Worm (Caenorhabditis elegans) whole organism, L4/young adult: ENCODE results near the gene snx-13.

ENCODE experiments used
- W03F9.2 ChIP-seq: fragments of 150-350 bp; optimal IDR thresholded peaks from 2 replicates; lab custom pipeline; 2014; ENCODE audit warnings: missing biosample characterization, missing genetic modification characterization
- dao-5 ChIP-seq: sonication (generic microtip); optimal IDR thresholded peaks from 2 replicates; lab custom pipeline; 2016; ENCODE audit warnings: missing genotype, missing genetic modification characterization, moderate library complexity, missing compliant biosample characterization
- him-1 ChIP-seq: sonication (generic microtip); optimal IDR thresholded peaks from 2 replicates; lab custom pipeline; 2016; ENCODE audit warnings: missing genotype, missing genetic modification reagents, missing genetic modification characterization, missing compliant biosample characterization

The snx-13 gene

ce11 chrIV:17108805-17109204 lies 21.6 kb upstream of the snx-13 start:
- no peak for TF ChIP-seq dao-5 (tag; lab: Kevin White, UChicago)
- TF ChIP-seq him-1, result no peak
- TF ChIP-seq W03F9.2, result no peak

ce11 chrIV:17108200-17108599 lies 21.0 kb upstream of the snx-13 start:
- TF ChIP-seq W03F9.2 (no peak), him-1 (no peak), dao-5 (tag; lab: Kevin White, UChicago) (no peak)

- TF ChIP-seq him-1 (no peak), W03F9.2 (no peak), dao-5 (tag; lab: Kevin White, UChicago) (no peak)
Observed at ce11 chrIV:17105578-17105977, 18.3 kb upstream of the snx-13 start.

DNA sequence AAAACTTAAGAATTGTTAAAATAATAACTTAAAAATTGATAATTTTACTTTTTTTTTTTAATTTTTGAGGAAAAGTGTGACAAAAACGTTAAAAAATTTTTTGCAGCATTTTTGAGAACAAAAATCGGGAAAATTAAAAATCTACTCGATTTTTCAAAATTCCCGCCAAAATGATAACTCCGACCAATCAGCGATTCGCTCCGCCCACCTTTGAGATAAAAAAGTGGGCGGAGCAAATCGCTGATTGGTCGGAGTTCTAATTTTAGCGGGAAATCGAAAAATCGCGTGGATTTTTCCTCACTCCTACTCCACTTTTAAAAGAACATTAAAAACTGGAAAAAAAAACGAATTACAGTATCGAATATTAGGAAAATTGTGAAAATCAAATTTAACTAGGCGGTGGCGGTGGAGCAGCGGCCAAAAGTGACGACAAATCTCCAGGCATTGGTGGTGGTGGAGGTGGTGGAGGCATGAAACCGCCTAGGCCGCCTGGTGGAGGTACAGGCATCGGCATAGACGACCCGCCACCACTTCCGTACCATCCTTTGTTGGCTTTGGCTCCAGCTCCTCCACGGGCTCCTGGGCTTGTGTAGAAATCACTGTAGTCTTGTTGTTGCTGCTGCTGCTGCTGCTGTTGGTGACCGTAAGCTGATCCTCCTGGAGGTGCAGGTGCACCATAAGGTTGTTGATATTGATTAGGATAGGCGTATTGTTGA lies 17.1 kb upstream of the snx-13 start:
- TF ChIP-seq him-1, result no peak
- no peak for TF ChIP-seq W03F9.2
- TF ChIP-seq dao-5 (tag; lab: Kevin White, UChicago), result no peak

DNA sequence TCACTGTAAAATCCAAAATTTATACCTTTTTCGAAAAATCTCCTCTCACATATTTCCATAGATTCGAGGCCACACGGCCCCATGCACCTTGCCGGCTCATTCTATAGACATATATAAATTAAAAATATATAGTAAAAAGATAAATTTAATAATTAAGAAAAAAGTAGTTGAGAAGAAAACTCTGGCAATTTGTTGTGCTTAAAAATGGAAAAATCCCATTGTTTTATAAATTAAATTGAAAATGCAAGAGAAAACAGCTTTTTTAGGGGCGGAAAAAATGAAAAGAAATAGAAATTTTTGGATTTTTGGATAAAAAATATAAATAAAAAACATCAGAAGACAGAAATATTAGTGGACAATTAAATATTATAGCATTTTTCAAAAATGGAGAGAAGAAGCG lies 16.4 kb upstream of the snx-13 start, which contains the start of gene Y116A8C.30:
Gene Y116A8C.30, minus strand, starts transcription at position 101 of the 400 bp plus-strand sequence.
- TF ChIP-seq dao-5 (tag; lab: Kevin White, UChicago) (no peak), him-1 (no peak), W03F9.2 (no peak)

- TF ChIP-seq dao-5 (tag; lab: Kevin White, UChicago) (no peak), W03F9.2 (no peak), him-1 (no peak)
Observed at ce11 chrIV:17103116-17103515, 15.9 kb upstream of the snx-13 start.

- TF ChIP-seq W03F9.2 (no peak), dao-5 (tag; lab: Kevin White, UChicago) (no peak), him-1 (no peak)
Observed at ce11 chrIV:17100628-17101338, 13.5 kb upstream of the snx-13 start.

ce11 chrIV:17100148-17100547 lies 12.9 kb upstream of the snx-13 start, which contains the start of gene bca-2:
Gene bca-2 (minus strand): TSS chrIV:17100248.
- no peak for TF ChIP-seq him-1
- no peak for TF ChIP-seq W03F9.2
- TF ChIP-seq dao-5 (tag; lab: Kevin White, UChicago), result no peak

DNA sequence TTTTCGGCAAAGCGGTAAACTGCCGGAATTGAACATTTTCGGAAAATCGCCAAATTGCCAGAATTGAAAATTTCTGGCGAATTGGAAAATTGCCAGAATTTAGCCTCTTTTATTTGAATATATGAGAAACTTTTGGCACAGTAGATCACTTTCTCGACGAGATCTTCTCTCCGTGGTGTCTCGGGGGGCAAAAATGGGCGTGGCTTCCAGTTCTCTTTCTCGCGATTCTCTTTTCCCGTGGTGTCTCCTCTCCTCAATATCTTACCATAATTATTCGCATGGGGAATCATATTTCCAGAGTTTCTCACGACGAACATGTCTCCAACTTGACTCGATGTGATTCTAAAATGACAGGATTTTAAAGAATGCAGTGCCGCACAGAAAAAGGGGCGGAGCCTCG lies 11.9 kb upstream of the snx-13 start:
- no peak for TF ChIP-seq W03F9.2
- no peak for TF ChIP-seq dao-5 (tag; lab: Kevin White, UChicago)
- no peak for TF ChIP-seq him-1

DNA sequence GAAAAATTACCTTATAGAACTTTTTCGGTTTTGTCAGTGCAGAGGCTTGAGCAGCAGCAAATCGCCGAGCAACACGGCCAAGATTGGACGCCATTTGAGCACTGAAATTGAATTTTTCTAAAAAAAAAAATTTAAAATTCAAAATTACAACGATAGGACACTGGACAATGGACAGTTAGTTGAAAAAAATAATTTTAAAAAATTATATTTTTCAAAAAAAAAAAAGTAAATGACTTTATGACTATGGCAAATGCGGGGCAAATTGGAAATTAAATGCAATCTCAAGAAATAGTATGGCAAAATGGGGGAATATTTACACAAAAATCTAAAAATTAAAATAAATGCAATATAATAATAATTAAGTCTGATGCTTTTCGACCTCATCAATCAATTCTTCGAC lies 8.9 kb upstream of the snx-13 start, which contains the start of gene Y116A8C.27:
Gene Y116A8C.27, minus strand, starts transcription at position 101 of the 400 bp plus-strand sequence.
- TF ChIP-seq dao-5 (tag; lab: Kevin White, UChicago) (no peak), W03F9.2 (no peak), him-1 (no peak)

DNA sequence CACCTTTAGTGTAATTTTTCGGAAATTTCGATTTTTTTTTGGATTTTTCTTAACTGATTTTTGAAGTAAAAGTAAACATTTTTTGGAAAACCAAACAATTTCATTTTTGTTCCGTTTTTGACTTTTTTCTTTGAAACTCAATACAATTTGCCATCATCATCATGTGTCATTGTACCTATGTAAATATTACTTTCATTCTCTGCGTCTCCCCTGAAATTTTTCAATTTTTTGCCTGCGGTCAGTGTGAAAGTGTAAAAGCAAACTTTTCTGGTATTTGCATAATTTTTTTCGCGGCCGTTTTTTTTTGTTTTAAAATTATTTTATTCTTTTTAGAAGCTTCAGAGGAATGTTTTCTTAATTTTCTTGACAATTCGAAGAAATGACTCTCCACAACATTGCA lies 6.5 kb upstream of the snx-13 start, which contains the start of gene Y116A8C.29:
Gene Y116A8C.29, plus strand, starts transcription at position 328 of the 400 bp plus-strand sequence.
- TF ChIP-seq W03F9.2 (no peak), him-1 (no peak), dao-5 (tag; lab: Kevin White, UChicago) (no peak)

ce11 chrIV:17088849-17089248 lies 1.6 kb upstream of the snx-13 start, which contains the start of gene Y116A8C.43:
Gene Y116A8C.43 (plus strand): TSS chrIV:17088851.
- TF ChIP-seq dao-5 (tag; lab: Kevin White, UChicago), result no peak
- no peak for TF ChIP-seq W03F9.2
- TF ChIP-seq him-1, result no peak

- TF ChIP-seq dao-5 (tag; lab: Kevin White, UChicago) (no peak), him-1 (no peak), W03F9.2 (no peak)
Observed at ce11 chrIV:17084839-17085238, 2.4 kb downstream of the snx-13 start.

- TF ChIP-seq him-1 (no peak), W03F9.2 (no peak), dao-5 (tag; lab: Kevin White, UChicago) (no peak)
Observed at ce11 chrIV:17084317-17084716, 2.9 kb downstream of the snx-13 start.

DNA sequence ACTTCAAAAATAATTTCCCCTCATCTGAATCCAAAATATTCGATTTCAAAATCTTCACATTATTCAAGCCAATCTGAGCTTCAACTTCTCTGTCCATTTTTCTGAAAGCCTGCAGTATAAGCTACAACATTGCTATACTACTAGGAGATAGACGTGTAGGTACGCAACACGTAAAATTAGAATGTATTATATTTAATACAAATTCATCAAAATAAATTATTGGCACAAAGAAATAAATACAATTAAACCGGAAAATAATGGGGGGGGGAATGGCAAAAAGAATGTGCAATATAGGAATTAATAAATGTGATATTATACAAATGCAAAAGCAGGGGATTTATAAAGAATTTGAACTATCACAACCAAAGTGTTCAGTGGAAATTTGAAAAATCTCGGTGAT lies 8.6 kb downstream of the snx-13 start, which contains the start of gene Y116A8C.25:
Gene Y116A8C.25, minus strand, starts transcription at position 101 of the 400 bp plus-strand sequence.
- TF ChIP-seq him-1 (no peak), dao-5 (tag; lab: Kevin White, UChicago) (no peak), W03F9.2 (no peak)
